Worm (Caenorhabditis elegans): ENCODE results near the gene srab-10.

srab-10 gene

DNA sequence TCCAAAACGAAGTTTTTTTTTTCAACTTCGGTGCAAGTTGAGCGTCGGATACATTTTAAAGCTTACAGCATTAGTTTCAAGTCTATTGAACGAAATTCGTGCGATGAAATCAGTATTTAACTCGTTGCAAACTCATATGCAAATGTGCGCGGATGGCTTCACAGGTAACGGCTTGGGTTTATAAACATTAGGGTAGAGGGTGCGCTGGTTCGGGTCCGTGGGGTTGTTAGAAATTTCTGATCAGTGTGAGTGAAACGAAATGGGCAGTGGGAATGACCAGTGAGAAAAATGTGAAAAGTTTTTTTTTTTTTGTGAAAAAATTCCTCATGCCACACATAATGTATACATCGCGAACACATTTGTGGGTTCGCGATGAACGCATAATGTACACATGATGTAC lies 18.7 kb upstream of the srab-10 start (continued):
- TF ChIP-seq snpc-1.1 (tag; optimal IDR thresholded peaks at IDR 0.05; ENCODE audit: insufficient read depth) = no peak
- 0 out of 2 replicates have a peak, but pooled peaks have one; percentile 16 for TF ChIP-seq Y95B8A.8 (GFP tag; IDR thresholded peaks at IDR 0.05)
- no peak for TF ChIP-seq nhr-179 (tag; optimal IDR thresholded peaks at IDR 0.05)
- TF ChIP-seq aptf-2 (GFP tag; conservative IDR thresholded peaks at IDR 0.05) = 0 out of 2 replicates have a peak, but pooled peaks have one; percentile 18
- no peak for TF ChIP-seq ets-4 (GFP tag; optimal IDR thresholded peaks at IDR 0.05)
- TF ChIP-seq F23B12.7 (tag; optimal IDR thresholded peaks at IDR 0.05; ENCODE audit: insufficient read depth) = no peak
- no peak for TF ChIP-seq ccch-3 (GFP tag; optimal IDR thresholded peaks at IDR 0.05)
- no peak for TF ChIP-seq F57A8.1 (GFP tag; optimal IDR thresholded peaks at IDR 0.05)
- TF ChIP-seq unc-130 (GFP tag; optimal IDR thresholded peaks at IDR 0.05) = no peak
- TF ChIP-seq mel-28 (tag; optimal IDR thresholded peaks at IDR 0.05; ENCODE audit: borderline replicate concordance) = no peak
- no peak for TF ChIP-seq lsy-27 (tag; optimal IDR thresholded peaks at IDR 0.05; ENCODE audit: borderline replicate concordance, insufficient read depth)
- peak; percentile 29 for TF ChIP-seq attf-5 (GFP tag; optimal IDR thresholded peaks at IDR 0.05)
- 0 out of 2 replicates have a peak, but pooled peaks have one; percentile 41 for TF ChIP-seq pbrm-1 (GFP tag; IDR thresholded peaks at IDR 0.05)
- peak; percentile 74 for TF ChIP-seq nhr-90 (tag; optimal IDR thresholded peaks at IDR 0.05)
- no peak for TF ChIP-seq efl-1 (GFP tag; optimal IDR thresholded peaks at IDR 0.05)
- no peak for TF ChIP-seq ceh-27 (GFP tag; optimal IDR thresholded peaks at IDR 0.05)
- no peak for TF ChIP-seq snpc-1.3 (tag; optimal IDR thresholded peaks at IDR 0.05; ENCODE audit: insufficient read depth)
- no peak for TF ChIP-seq sptf-2 (GFP tag; optimal IDR thresholded peaks at IDR 0.05)
- peak; percentile 30 for TF ChIP-seq ztf-18 (tag; optimal IDR thresholded peaks at IDR 0.05)
- peak; percentile 5 for TF ChIP-seq xnd-1 (tag; optimal IDR thresholded peaks at IDR 0.05)
- TF ChIP-seq lin-35 (GFP tag; optimal IDR thresholded peaks at IDR 0.05) = no peak
- peak; percentile 73 for TF ChIP-seq die-1 (tag; optimal IDR thresholded peaks at IDR 0.05)
- TF ChIP-seq C17E4.6 (GFP tag; IDR thresholded peaks at IDR 0.05) = no peak
- TF ChIP-seq lsl-1 (GFP tag; optimal IDR thresholded peaks at IDR 0.05) = peak; percentile 40
- TF ChIP-seq dpff-1 (tag; optimal IDR thresholded peaks at IDR 0.05) = no peak
- TF ChIP-seq atf-7 (tag; optimal IDR thresholded peaks at IDR 0.05) = no peak
- TF ChIP-seq tbp1 (GFP tag; optimal IDR thresholded peaks at IDR 0.05) = peak; percentile 82
- TF ChIP-seq B0035.1 (tag; optimal IDR thresholded peaks at IDR 0.05) = no peak
- TF ChIP-seq dpl-1 (GFP tag; optimal IDR thresholded peaks at IDR 0.05) = peak; percentile 9
- no peak for TF ChIP-seq gei-17 (GFP tag; optimal IDR thresholded peaks at IDR 0.05)
- no peak for TF ChIP-seq let-607 (tag; optimal IDR thresholded peaks at IDR 0.05)
- TF ChIP-seq D2030.7 (GFP tag; IDR thresholded peaks at IDR 0.05) = peak; percentile 63
- TF ChIP-seq him-1 (tag; optimal IDR thresholded peaks at IDR 0.05) = peak; percentile 79
- TF ChIP-seq rcor-1 (GFP tag; IDR thresholded peaks at IDR 0.05) = peak; percentile 66
- TF ChIP-seq lir-1 (GFP tag; conservative IDR thresholded peaks at IDR 0.05) = no peak
- TF ChIP-seq B0019.2 (GFP tag; conservative IDR thresholded peaks at IDR 0.05) = no peak
- TF ChIP-seq ceh-40 (GFP tag; IDR thresholded peaks at IDR 0.05) = no peak
- no peak for TF ChIP-seq tlf-1 (GFP tag; optimal IDR thresholded peaks at IDR 0.05)
- TF ChIP-seq dox-1 (GFP tag; IDR thresholded peaks at IDR 0.05) = peak; percentile 59; the same call in 1 of the 2 replicates
- TF ChIP-seq hmg-20 (GFP tag; IDR thresholded peaks at IDR 0.05) = 0 out of 2 replicates have a peak, but pooled peaks have one; percentile 6
- TF ChIP-seq F10E7.11 (tag; optimal IDR thresholded peaks at IDR 0.05) = no peak
- 0 out of 2 replicates have a peak, but pooled peaks have one; percentile 35 for TF ChIP-seq ztf-28 (GFP tag; IDR thresholded peaks at IDR 0.05)
- TF ChIP-seq snpc-3.4 (tag; optimal IDR thresholded peaks at IDR 0.05) = peak; percentile 1
- TF ChIP-seq rec-8 (tag; optimal IDR thresholded peaks at IDR 0.05) = peak in 1 of 2 experiments; percentile 64
- no peak for TF ChIP-seq egrh-3 (GFP tag; IDR thresholded peaks at IDR 0.05)
- TF ChIP-seq F22D6.2 (tag; optimal IDR thresholded peaks at IDR 0.05) = no peak
- TF ChIP-seq repo-1 (tag; optimal IDR thresholded peaks at IDR 0.05) = no peak

All from whole organism, young adult.